Worm (Caenorhabditis elegans): ENCODE results near the gene str-252.

The str-252 gene

ce11 chrV:13949010-13949409 is 32.7 kb downstream of the str-252 start, which contains the start of gene R10D12.6:
Gene R10D12.6 (plus strand): TSS chrV:13949310.
- TF ChIP-seq flt-1 (GFP tag; IDR thresholded peaks at IDR 0.05) = no peak
- no peak for TF ChIP-seq tra-4 (tag; optimal IDR thresholded peaks at IDR 0.05)
- TF ChIP-seq ceh-36 (tag; optimal IDR thresholded peaks at IDR 0.05) = no peak
- TF ChIP-seq tbx-11 (GFP tag; IDR thresholded peaks at IDR 0.05) = no peak
- TF ChIP-seq hmbx-1 (tag; optimal IDR thresholded peaks at IDR 0.05) = no peak
- no peak for TF ChIP-seq aly-1 (tag; optimal IDR thresholded peaks at IDR 0.05)
- no peak for TF ChIP-seq ama-1 (optimal IDR thresholded peaks at IDR 0.05)
- no peak for TF ChIP-seq sea-1 (GFP tag; conservative IDR thresholded peaks at IDR 0.05)
- TF ChIP-seq ceh-13 (GFP tag; optimal IDR thresholded peaks at IDR 0.05) = no peak
- no peak for TF ChIP-seq pes-1 (GFP tag; IDR thresholded peaks at IDR 0.05)
- TF ChIP-seq scrt-1 (GFP tag; IDR thresholded peaks at IDR 0.05) = no peak
- TF ChIP-seq ets-7 (tag; optimal IDR thresholded peaks at IDR 0.05) = no peak
- TF ChIP-seq hnd-1 (tag; optimal IDR thresholded peaks at IDR 0.05) = no peak
- no peak for TF ChIP-seq hmg-4 (GFP tag; optimal IDR thresholded peaks at IDR 0.05)
- TF ChIP-seq B0310.2 (tag; optimal IDR thresholded peaks at IDR 0.05) = no peak

- TF ChIP-seq ceh-13 (GFP tag; optimal IDR thresholded peaks at IDR 0.05) (no peak), ama-1 (optimal IDR thresholded peaks at IDR 0.05) (no peak), sea-1 (GFP tag; conservative IDR thresholded peaks at IDR 0.05) (no peak), F13C5.2 (tag; optimal IDR thresholded peaks at IDR 0.05) (no peak), pes-1 (GFP tag; IDR thresholded peaks at IDR 0.05) (no peak), B0310.2 (tag; optimal IDR thresholded peaks at IDR 0.05) (no peak), hnd-1 (tag; optimal IDR thresholded peaks at IDR 0.05) (no peak), hmg-4 (GFP tag; optimal IDR thresholded peaks at IDR 0.05) (no peak), ets-7 (tag; optimal IDR thresholded peaks at IDR 0.05) (no peak), aly-1 (tag; optimal IDR thresholded peaks at IDR 0.05) (no peak), hmbx-1 (tag; optimal IDR thresholded peaks at IDR 0.05) (no peak), tbx-37 (GFP tag; conservative IDR thresholded peaks at IDR 0.05) (no peak)
Measured at ce11 chrV:13949752-13950151, 33.5 kb downstream of the str-252 start, which contains the start of gene R10D12.7. Gene R10D12.7 (plus strand): TSS chrV:13950052.

ce11 chrV:13953191-13953590 is 36.9 kb downstream of the str-252 start, which contains the start of gene R10D12.8:
Gene R10D12.8 (minus strand): TSS chrV:13953291.
- no peak for TF ChIP-seq tbx-37 (GFP tag; conservative IDR thresholded peaks at IDR 0.05)
- no peak for TF ChIP-seq sea-1 (GFP tag; conservative IDR thresholded peaks at IDR 0.05)
- TF ChIP-seq ets-7 (tag; optimal IDR thresholded peaks at IDR 0.05) = no peak
- TF ChIP-seq hmg-4 (GFP tag; optimal IDR thresholded peaks at IDR 0.05) = no peak
- no peak for TF ChIP-seq hmbx-1 (tag; optimal IDR thresholded peaks at IDR 0.05)
- TF ChIP-seq ceh-36 (tag; optimal IDR thresholded peaks at IDR 0.05) = no peak
- no peak for TF ChIP-seq tra-4 (tag; optimal IDR thresholded peaks at IDR 0.05)
- TF ChIP-seq flt-1 (GFP tag; IDR thresholded peaks at IDR 0.05) = no peak
- no peak for TF ChIP-seq scrt-1 (GFP tag; IDR thresholded peaks at IDR 0.05)
- TF ChIP-seq F13C5.2 (tag; optimal IDR thresholded peaks at IDR 0.05) = no peak
- TF ChIP-seq B0310.2 (tag; optimal IDR thresholded peaks at IDR 0.05) = no peak
- TF ChIP-seq hnd-1 (tag; optimal IDR thresholded peaks at IDR 0.05) = no peak
- TF ChIP-seq aly-1 (tag; optimal IDR thresholded peaks at IDR 0.05) = no peak

- TF ChIP-seq ama-1 (optimal IDR thresholded peaks at IDR 0.05) = no peak
- no peak for TF ChIP-seq tra-4 (tag; optimal IDR thresholded peaks at IDR 0.05)
- TF ChIP-seq ceh-13 (GFP tag; optimal IDR thresholded peaks at IDR 0.05) = no peak
- no peak for TF ChIP-seq tbx-37 (GFP tag; conservative IDR thresholded peaks at IDR 0.05)
- no peak for TF ChIP-seq hmbx-1 (tag; optimal IDR thresholded peaks at IDR 0.05)
- TF ChIP-seq aly-1 (tag; optimal IDR thresholded peaks at IDR 0.05) = no peak
- TF ChIP-seq ets-7 (tag; optimal IDR thresholded peaks at IDR 0.05) = no peak
- TF ChIP-seq F13C5.2 (tag; optimal IDR thresholded peaks at IDR 0.05) = no peak
- no peak for TF ChIP-seq ceh-36 (tag; optimal IDR thresholded peaks at IDR 0.05)
- TF ChIP-seq sea-1 (GFP tag; conservative IDR thresholded peaks at IDR 0.05) = no peak
- TF ChIP-seq hnd-1 (tag; optimal IDR thresholded peaks at IDR 0.05) = no peak
- no peak for TF ChIP-seq B0310.2 (tag; optimal IDR thresholded peaks at IDR 0.05)
- TF ChIP-seq tbx-11 (GFP tag; IDR thresholded peaks at IDR 0.05) = no peak
- TF ChIP-seq pes-1 (GFP tag; IDR thresholded peaks at IDR 0.05) = no peak
- TF ChIP-seq flt-1 (GFP tag; IDR thresholded peaks at IDR 0.05) = no peak
- TF ChIP-seq hmg-4 (GFP tag; optimal IDR thresholded peaks at IDR 0.05) = no peak
- no peak for TF ChIP-seq scrt-1 (GFP tag; IDR thresholded peaks at IDR 0.05)
Measured at ce11 chrV:13954056-13954455, 37.8 kb downstream of the str-252 start, which contains the start of gene swt-6. Gene swt-6 (plus strand): TSS chrV:13954356.

ce11 chrV:13955370-13956089 is 39.2 kb downstream of the str-252 start:
- no peak for TF ChIP-seq ets-7 (tag; optimal IDR thresholded peaks at IDR 0.05)
- no peak for TF ChIP-seq ceh-13 (GFP tag; optimal IDR thresholded peaks at IDR 0.05)
- no peak for TF ChIP-seq tbx-11 (GFP tag; IDR thresholded peaks at IDR 0.05)
- no peak for TF ChIP-seq F13C5.2 (tag; optimal IDR thresholded peaks at IDR 0.05)
- TF ChIP-seq aly-1 (tag; optimal IDR thresholded peaks at IDR 0.05) = no peak
- no peak for TF ChIP-seq hnd-1 (tag; optimal IDR thresholded peaks at IDR 0.05)
- no peak for TF ChIP-seq hmbx-1 (tag; optimal IDR thresholded peaks at IDR 0.05)
- TF ChIP-seq ama-1 (optimal IDR thresholded peaks at IDR 0.05) = no peak
- TF ChIP-seq flt-1 (GFP tag; IDR thresholded peaks at IDR 0.05) = no peak
- TF ChIP-seq hmg-4 (GFP tag; optimal IDR thresholded peaks at IDR 0.05) = no peak
- no peak for TF ChIP-seq pes-1 (GFP tag; IDR thresholded peaks at IDR 0.05)
- no peak for TF ChIP-seq tra-4 (tag; optimal IDR thresholded peaks at IDR 0.05)
- no peak for TF ChIP-seq sea-1 (GFP tag; conservative IDR thresholded peaks at IDR 0.05)

- no peak for TF ChIP-seq tra-4 (tag; optimal IDR thresholded peaks at IDR 0.05)
- no peak for TF ChIP-seq scrt-1 (GFP tag; IDR thresholded peaks at IDR 0.05)
- TF ChIP-seq hmg-4 (GFP tag; optimal IDR thresholded peaks at IDR 0.05) = no peak
- no peak for TF ChIP-seq pes-1 (GFP tag; IDR thresholded peaks at IDR 0.05)
Measured at ce11 chrV:13957691-13958090, 41.4 kb downstream of the str-252 start.

ce11 chrV:13958247-13958646 is 42.0 kb downstream of the str-252 start, which contains the start of gene R10D12.10:
Gene R10D12.10 (minus strand): TSS chrV:13958347.
- TF ChIP-seq hmbx-1 (tag; optimal IDR thresholded peaks at IDR 0.05) (no peak), hnd-1 (tag; optimal IDR thresholded peaks at IDR 0.05) (no peak), ceh-36 (tag; optimal IDR thresholded peaks at IDR 0.05) (no peak), scrt-1 (GFP tag; IDR thresholded peaks at IDR 0.05) (no peak), ceh-13 (GFP tag; optimal IDR thresholded peaks at IDR 0.05) (no peak), ets-7 (tag; optimal IDR thresholded peaks at IDR 0.05) (no peak), tbx-11 (GFP tag; IDR thresholded peaks at IDR 0.05) (no peak), sea-1 (GFP tag; conservative IDR thresholded peaks at IDR 0.05) (no peak), aly-1 (tag; optimal IDR thresholded peaks at IDR 0.05) (no peak), F13C5.2 (tag; optimal IDR thresholded peaks at IDR 0.05) (no peak), pes-1 (GFP tag; IDR thresholded peaks at IDR 0.05) (no peak), ama-1 (optimal IDR thresholded peaks at IDR 0.05) (no peak), hmg-4 (GFP tag; optimal IDR thresholded peaks at IDR 0.05) (no peak), tra-4 (tag; optimal IDR thresholded peaks at IDR 0.05) (no peak), tbx-37 (GFP tag; conservative IDR thresholded peaks at IDR 0.05) (no peak), B0310.2 (tag; optimal IDR thresholded peaks at IDR 0.05) (no peak)

Measured in whole organism, early embryonic.